Worm (Caenorhabditis elegans) whole organism, young adult: ENCODE measurements around the gene arl-5.
A peak's percentile ranks its signal among the peaks of the same experiment; 100 is the strongest.

Source experiments
- B0336.3 ChIP-seq: fragments of 200-800 bp; sonication (Bioruptor generic); IDR thresholded peaks from 2 replicates; pipeline ENCODE4 v1.3.6; 2022; ENCODE audit warnings: missing genetic modification characterization, missing compliant biosample characterization
- C06A6.2 ChIP-seq: fragments of 200-800 bp; sonication (Bioruptor generic); conservative IDR thresholded peaks from 2 replicates; pipeline ENCODE4 v1.3.6; 2022; ENCODE audit warnings: missing genetic modification characterization, missing compliant biosample characterization
- C17E4.6 ChIP-seq: fragments of 200-800 bp; sonication (Bioruptor generic); IDR thresholded peaks from 2 replicates; pipeline ENCODE4 v1.3.6; 2022; ENCODE audit warnings: missing genetic modification reagents, missing genetic modification characterization, missing compliant biosample characterization
- D2030.7 ChIP-seq: fragments of 200-800 bp; sonication (Bioruptor generic); IDR thresholded peaks from 2 replicates; pipeline ENCODE4 v1.3.6; 2022; ENCODE audit warnings: missing genetic modification reagents, missing genetic modification characterization, missing compliant biosample characterization
- F10E7.11 ChIP-seq: sonication (generic microtip); optimal IDR thresholded peaks from 2 replicates; lab custom pipeline; 2017; ENCODE audit warnings: mild to moderate bottlenecking, missing genetic modification characterization, moderate library complexity, missing compliant biosample characterization
- F49E8.2 ChIP-seq: sonication (generic microtip); optimal IDR thresholded peaks from 3 replicates; lab custom pipeline; 2017; ENCODE audit warnings: missing genetic modification characterization, mild to moderate bottlenecking, missing compliant biosample characterization, antibody characterized with exemption, moderate library complexity; ENCODE audit not compliant: insufficient read depth
- T07F8.4 ChIP-seq: sonication (generic microtip); optimal IDR thresholded peaks from 2 replicates; lab custom pipeline; 2016; ENCODE audit warnings: mild to moderate bottlenecking, missing genetic modification characterization, moderate library complexity, missing compliant biosample characterization
- T26A5.8 ChIP-seq: sonication (generic microtip); optimal IDR thresholded peaks from 2 replicates; lab custom pipeline; 2016; ENCODE audit warnings: missing genetic modification characterization, missing compliant biosample characterization
- Y53G8AR.9 ChIP-seq: fragments of 200-800 bp; sonication (Bioruptor generic); conservative IDR thresholded peaks from 2 replicates; pipeline ENCODE4 v1.3.6; 2022; ENCODE audit warnings: missing genetic modification reagents, missing genetic modification characterization, missing compliant biosample characterization
- aptf-2 ChIP-seq: fragments of 200-800 bp; sonication (Bioruptor generic); conservative IDR thresholded peaks from 2 replicates; pipeline ENCODE4 v1.3.6; 2022; ENCODE audit warnings: missing genetic modification reagents, missing genetic modification characterization, missing compliant biosample characterization
- atf-7 ChIP-seq: sonication (generic microtip); optimal IDR thresholded peaks from 2 replicates; lab custom pipeline; 2017; ENCODE audit warnings: mild to moderate bottlenecking, missing genetic modification characterization, missing compliant biosample characterization
- attf-3 ChIP-seq: fragments of 200-800 bp; sonication (Bioruptor generic); conservative IDR thresholded peaks from 2 replicates; pipeline ENCODE4 v1.3.6; 2022; ENCODE audit warnings: missing genetic modification reagents, missing genetic modification characterization, missing compliant biosample characterization
- attf-5 ChIP-seq: fragments of 200-800 bp; sonication (Bioruptor generic); optimal IDR thresholded peaks from 2 replicates; lab custom pipeline; 2018; ENCODE audit warnings: mild to moderate bottlenecking, missing genetic modification characterization, missing compliant biosample characterization
- attf-6 ChIP-seq: fragments of 200-800 bp; sonication (Bioruptor generic); IDR thresholded peaks from 2 replicates; pipeline ENCODE4 v1.3.6; 2022; ENCODE audit warnings: missing genetic modification reagents, missing genetic modification characterization, missing compliant biosample characterization
- cebp-1 ChIP-seq, 2 experiments: fragments of 200-800 bp in 1 of 2; sonication (Bioruptor generic) in 1 of 2; sonication (generic microtip) in 1 of 2; IDR thresholded peaks in 1 of 2; optimal IDR thresholded peaks in 1 of 2; 2 replicates each; pipeline versions ENCODE4 v1.3.6 to Lab custom; 2017 to 2022; ENCODE audit warnings: missing compliant biosample characterization in 2 of 2, missing genetic modification characterization in 2 of 2, mild to moderate bottlenecking in 1 of 2, missing genetic modification reagents in 1 of 2, moderate library complexity in 1 of 2
- cebp-2 ChIP-seq: fragments of 200-800 bp; sonication (Bioruptor generic); IDR thresholded peaks from 2 replicates; pipeline ENCODE4 v1.3.6; 2022; ENCODE audit warnings: missing genetic modification characterization, missing compliant biosample characterization
- ceh-100 ChIP-seq: fragments of 200-800 bp; sonication (Bioruptor generic); IDR thresholded peaks from 2 replicates; pipeline ENCODE4 v1.3.6; 2022; ENCODE audit warnings: missing genetic modification reagents, missing genetic modification characterization, missing compliant biosample characterization
- ceh-91 ChIP-seq: fragments of 200-800 bp; sonication (Bioruptor generic); IDR thresholded peaks from 2 replicates; pipeline ENCODE4 v1.3.6; 2022; ENCODE audit warnings: missing genetic modification reagents, missing genetic modification characterization, missing compliant biosample characterization
- chd-7 ChIP-seq: sonication (generic microtip); optimal IDR thresholded peaks from 2 replicates; lab custom pipeline; 2016; ENCODE audit warnings: mild to moderate bottlenecking, missing genetic modification characterization, moderate library complexity, missing compliant biosample characterization
- dpl-1 ChIP-seq: fragments of 150-350 bp; optimal IDR thresholded peaks from 2 replicates; lab custom pipeline; 2014; ENCODE audit warnings: missing biosample characterization, missing genetic modification reagents, missing genetic modification characterization
- efl-1 ChIP-seq: fragments of 150-350 bp; optimal IDR thresholded peaks from 2 replicates; lab custom pipeline; 2014; ENCODE audit warnings: missing biosample characterization, missing genetic modification reagents, missing genetic modification characterization
- ekl-4 ChIP-seq: fragments of 200-800 bp; sonication (Bioruptor generic); IDR thresholded peaks from 2 replicates; pipeline ENCODE4 v1.3.6; 2022; ENCODE audit warnings: missing genetic modification reagents, missing genetic modification characterization, missing compliant biosample characterization
- him-1 ChIP-seq: sonication (generic microtip); optimal IDR thresholded peaks from 2 replicates; lab custom pipeline; 2016; ENCODE audit warnings: missing genotype, missing genetic modification reagents, missing genetic modification characterization, missing compliant biosample characterization
- hlh-26 ChIP-seq: fragments of 200-800 bp; sonication (Bioruptor generic); conservative IDR thresholded peaks from 2 replicates; pipeline ENCODE4 v1.3.6; 2022; ENCODE audit warnings: missing genetic modification reagents, missing genetic modification characterization, missing compliant biosample characterization
- hrde-1 ChIP-seq: sonication (generic microtip); optimal IDR thresholded peaks from 2 replicates; lab custom pipeline; 2016; ENCODE audit warnings: missing genetic modification characterization, mild to moderate bottlenecking, missing compliant biosample characterization, moderate library complexity, missing genotype, missing genetic modification reagents, borderline replicate concordance
- lag-1 ChIP-seq: fragments of 200-800 bp; sonication (Bioruptor generic); IDR thresholded peaks from 2 replicates; pipeline ENCODE4 v1.3.6; 2022; ENCODE audit warnings: missing genetic modification reagents, missing genetic modification characterization, missing compliant biosample characterization
- lin-35 ChIP-seq, 3 experiments: fragments of 150-350 bp in 2 of 3; sonication (generic microtip) in 1 of 3; optimal IDR thresholded peaks; 2 replicates each; lab custom pipeline; 2014 to 2018; ENCODE audit warnings: missing biosample characterization in 3 of 3, missing genetic modification characterization in 3 of 3, missing genetic modification reagents in 3 of 3
- lin-40 ChIP-seq: sonication (generic microtip); optimal IDR thresholded peaks from 2 replicates; lab custom pipeline; 2016; ENCODE audit warnings: missing genetic modification characterization, mild to moderate bottlenecking, missing compliant biosample characterization, missing genotype, missing genetic modification reagents
- mes-4 ChIP-seq: sonication (generic microtip); optimal IDR thresholded peaks from 2 replicates; lab custom pipeline; 2016; ENCODE audit warnings: missing genotype, missing genetic modification characterization, missing compliant biosample characterization
- nfya-1 ChIP-seq: sonication (generic microtip); optimal IDR thresholded peaks from 2 replicates; lab custom pipeline; 2017; ENCODE audit warnings: antibody characterized with exemption, missing compliant biosample characterization, missing genetic modification characterization, borderline replicate concordance; ENCODE audit not compliant: insufficient read depth
- nfya-2 ChIP-seq: fragments of 200-800 bp; sonication (Bioruptor generic); IDR thresholded peaks from 2 replicates; pipeline ENCODE4 v1.3.6; 2022; ENCODE audit warnings: missing genetic modification reagents, missing genetic modification characterization, missing compliant biosample characterization
- nfyb-1 ChIP-seq: fragments of 200-800 bp; sonication (Bioruptor generic); IDR thresholded peaks from 2 replicates; pipeline ENCODE4 v1.3.6; 2022; ENCODE audit warnings: missing genetic modification reagents, missing genetic modification characterization, missing compliant biosample characterization
- nhr-179 ChIP-seq: sonication (generic microtip); optimal IDR thresholded peaks from 2 replicates; lab custom pipeline; 2016; ENCODE audit warnings: mild to moderate bottlenecking, missing genetic modification characterization, missing compliant biosample characterization
- nhr-27 ChIP-seq: fragments of 200-800 bp; sonication (Bioruptor generic); optimal IDR thresholded peaks from 2 replicates; lab custom pipeline; 2018; ENCODE audit warnings: mild to moderate bottlenecking, missing genetic modification characterization, moderate library complexity, missing compliant biosample characterization
- nhr-90 ChIP-seq: sonication (generic microtip); optimal IDR thresholded peaks from 2 replicates; lab custom pipeline; 2016; ENCODE audit warnings: missing genotype, mild to moderate bottlenecking, missing genetic modification characterization, missing compliant biosample characterization
- pbrm-1 ChIP-seq: fragments of 200-800 bp; sonication (Bioruptor generic); IDR thresholded peaks from 2 replicates; pipeline ENCODE4 v1.3.6; 2022; ENCODE audit warnings: missing genetic modification reagents, missing genetic modification characterization, missing compliant biosample characterization
- rcor-1 ChIP-seq: fragments of 200-800 bp; sonication (Bioruptor generic); IDR thresholded peaks from 2 replicates; pipeline ENCODE4 v1.3.6; 2022; ENCODE audit warnings: missing genetic modification reagents, missing genetic modification characterization, missing compliant biosample characterization
- repo-1 ChIP-seq: sonication (generic microtip); optimal IDR thresholded peaks from 2 replicates; lab custom pipeline; 2017; ENCODE audit warnings: mild to moderate bottlenecking, missing genetic modification characterization, missing compliant biosample characterization
- rpc-1 ChIP-seq, 2 experiments: fragments of 150-350 bp in 1 of 2; sonication (generic microtip) in 1 of 2; optimal IDR thresholded peaks; 2 replicates each; lab custom pipeline; 2014 to 2018; ENCODE audit warnings: missing biosample characterization in 1 of 2, missing genetic modification characterization in 1 of 2, missing genetic modification reagents in 1 of 2, missing genotype in 1 of 2
- snpc-3.4 ChIP-seq: sonication (generic microtip); optimal IDR thresholded peaks from 2 replicates; lab custom pipeline; 2017; ENCODE audit warnings: missing genetic modification characterization, mild to moderate bottlenecking, missing compliant biosample characterization, antibody characterized with exemption, moderate library complexity, missing genotype, missing genetic modification reagents
- snpc-4 ChIP-seq, 5 experiments: fragments of 150-350 bp in 1 of 5; sonication (generic microtip) in 4 of 5; optimal IDR thresholded peaks; 2 replicates each; lab custom pipeline; 2014 to 2018; ENCODE audit warnings: missing genetic modification characterization in 5 of 5, missing biosample characterization in 3 of 5, antibody characterized with exemption in 2 of 5, mild to moderate bottlenecking in 2 of 5, missing compliant biosample characterization in 2 of 5, missing genotype in 2 of 5, moderate library complexity in 2 of 5, missing genetic modification reagents in 1 of 5
- somi-1 ChIP-seq: fragments of 200-800 bp; sonication (Bioruptor generic); optimal IDR thresholded peaks from 2 replicates; lab custom pipeline; 2018; ENCODE audit warnings: mild to moderate bottlenecking, missing genetic modification characterization, missing compliant biosample characterization
- unc-130 ChIP-seq: sonication (generic microtip); optimal IDR thresholded peaks from 2 replicates; lab custom pipeline; 2016; ENCODE audit warnings: missing genetic modification reagents, missing genetic modification characterization, missing compliant biosample characterization
- ztf-18 ChIP-seq: sonication (generic microtip); optimal IDR thresholded peaks from 2 replicates; lab custom pipeline; 2016; ENCODE audit warnings: missing genotype, mild to moderate bottlenecking, missing genetic modification characterization, missing compliant biosample characterization
- ztf-28 ChIP-seq: fragments of 200-800 bp; sonication (Bioruptor generic); IDR thresholded peaks from 2 replicates; pipeline ENCODE4 v1.3.6; 2022; ENCODE audit warnings: missing genetic modification reagents, missing genetic modification characterization, missing compliant biosample characterization
- ztf-3 ChIP-seq: fragments of 200-800 bp; sonication (Bioruptor generic); optimal IDR thresholded peaks from 2 replicates; lab custom pipeline; 2018; ENCODE audit warnings: mild to moderate bottlenecking, missing genetic modification characterization, missing compliant biosample characterization
- ztf-6 ChIP-seq: fragments of 200-800 bp; sonication (Bioruptor generic); IDR thresholded peaks from 2 replicates; pipeline ENCODE4 v1.3.6; 2022; ENCODE audit warnings: missing genetic modification reagents, missing genetic modification characterization, missing compliant biosample characterization

Gene arl-5

DNA sequence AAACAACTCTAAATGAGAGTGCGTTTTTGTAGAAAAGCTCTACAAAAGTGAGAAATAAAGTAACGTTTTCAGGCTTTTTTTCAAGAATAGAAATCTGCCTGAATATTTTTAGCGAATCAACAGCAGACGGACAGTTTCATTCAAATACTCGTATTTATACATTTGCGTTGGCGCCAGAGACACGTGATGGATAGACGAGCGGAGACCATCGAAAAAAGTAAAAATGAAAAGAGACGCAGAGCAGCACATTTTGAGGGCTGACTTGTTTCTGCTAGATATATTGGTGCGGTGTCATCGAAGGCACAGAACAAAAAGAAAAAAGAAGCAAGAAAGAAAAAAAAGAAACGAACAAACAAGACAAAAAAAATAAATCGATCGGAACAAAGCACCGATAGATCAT is 3.0 kb downstream of the arl-5 start (continued):
- TF ChIP-seq efl-1 = no peak
- no peak for TF ChIP-seq rcor-1 (GFP tag; lab: Robert Waterston, UW)
- TF ChIP-seq nfya-1 (tag; lab: Kevin White, UChicago) = no peak
- TF ChIP-seq ztf-18 (tag; lab: Kevin White, UChicago) = no peak
- no peak for TF ChIP-seq cebp-2 (GFP tag; lab: Robert Waterston, UW)
- peak; percentile 52 for TF ChIP-seq atf-7 (tag; lab: Kevin White, UChicago)
- no peak for TF ChIP-seq attf-3 (GFP tag; lab: Robert Waterston, UW)
- TF ChIP-seq lin-40 (tag; lab: Kevin White, UChicago) = peak; percentile 39
- TF ChIP-seq unc-130 (GFP tag; lab: Kevin White, UChicago) = no peak
- no peak for TF ChIP-seq ztf-6 (GFP tag; lab: Robert Waterston, UW)
- no peak for TF ChIP-seq nhr-179 (tag; lab: Kevin White, UChicago)
- peak; percentile 55; the same call in 1 of the 2 replicates for TF ChIP-seq nfyb-1 (GFP tag; lab: Robert Waterston, UW)
- TF ChIP-seq ekl-4 (GFP tag; lab: Robert Waterston, UW) = 0 out of 2 replicates have a peak, but pooled peaks have one; percentile 35
- TF ChIP-seq T07F8.4 (tag; lab: Kevin White, UChicago) = no peak
- no peak for TF ChIP-seq snpc-3.4 (tag; lab: Kevin White, UChicago)
- peak; percentile 40 for TF ChIP-seq repo-1
- TF ChIP-seq lag-1 (GFP tag; lab: Robert Waterston, UW) = no peak
- no peak for TF ChIP-seq T26A5.8 (tag; lab: Kevin White, UChicago)
- no peak for TF ChIP-seq C06A6.2 (GFP tag; lab: Robert Waterston, UW)
- peak; percentile 73 for TF ChIP-seq attf-5 (GFP tag; lab: Kevin White, UChicago)
- TF ChIP-seq nfya-2 (GFP tag; lab: Robert Waterston, UW) = no peak
- TF ChIP-seq ceh-91 (GFP tag; lab: Robert Waterston, UW) = no peak
- TF ChIP-seq him-1 (tag; lab: Kevin White, UChicago) = no peak
- TF ChIP-seq snpc-4 (GFP tag; optimal IDR thresholded peaks at IDR 0.05; lab: Kevin White, UChicago) = peak; percentile 11
- peak in 1 of 4 experiments; percentile 41 for TF ChIP-seq snpc-4 (tag; optimal IDR thresholded peaks at IDR 0.05; lab: Kevin White, UChicago)
- TF ChIP-seq F49E8.2 (tag; lab: Kevin White, UChicago) = no peak
- TF ChIP-seq lin-35 (GFP tag; optimal IDR thresholded peaks at IDR 0.05; lab: Kevin White, UChicago) = peak in 1 of 3 experiments; percentile 44
- no peak for TF ChIP-seq nhr-90 (tag; lab: Kevin White, UChicago)
- TF ChIP-seq pbrm-1 (GFP tag; lab: Robert Waterston, UW) = 0 out of 2 replicates have a peak, but pooled peaks have one; percentile 48
- TF ChIP-seq hlh-26 (GFP tag; lab: Robert Waterston, UW) = no peak
- TF ChIP-seq ceh-100 (GFP tag; lab: Robert Waterston, UW) = no peak
- TF ChIP-seq chd-7 (tag; lab: Kevin White, UChicago) = peak; percentile 18
- no peak for TF ChIP-seq B0336.3 (GFP tag; lab: Robert Waterston, UW)
- TF ChIP-seq ztf-3 (GFP tag; lab: Kevin White, UChicago) = no peak
- TF ChIP-seq rpc-1 (optimal IDR thresholded peaks at IDR 0.05; lab: Kevin White, UChicago) = no peak
- no peak for TF ChIP-seq rpc-1 (tag; optimal IDR thresholded peaks at IDR 0.05; lab: Kevin White, UChicago)
- no peak for TF ChIP-seq aptf-2 (GFP tag; lab: Robert Waterston, UW)
- TF ChIP-seq C17E4.6 (GFP tag; lab: Robert Waterston, UW) = no peak
- no peak for TF ChIP-seq ztf-28 (GFP tag; lab: Robert Waterston, UW)
- TF ChIP-seq somi-1 (GFP tag; lab: Kevin White, UChicago) = no peak
- TF ChIP-seq F10E7.11 (tag; lab: Kevin White, UChicago) = no peak
- no peak for TF ChIP-seq nhr-27 (tag; lab: Kevin White, UChicago)
- TF ChIP-seq dpl-1 (GFP tag; lab: Kevin White, UChicago) = no peak
- TF ChIP-seq hrde-1 (tag; lab: Kevin White, UChicago) = no peak
- TF ChIP-seq attf-6 = no peak
- TF ChIP-seq Y53G8AR.9 (GFP tag; lab: Robert Waterston, UW) = peak; percentile 66
- TF ChIP-seq cebp-1 (GFP tag; IDR thresholded peaks at IDR 0.05; lab: Robert Waterston, UW) = peak; percentile 66
- peak; percentile 61 for TF ChIP-seq cebp-1 (tag; optimal IDR thresholded peaks at IDR 0.05; lab: Kevin White, UChicago)
- TF ChIP-seq mes-4 (tag; lab: Kevin White, UChicago) = no peak
- no peak for TF ChIP-seq D2030.7
